Fruit fly (Drosophila melanogaster) whole organism, wandering third instar larva: ENCODE measurements around the gene CG5928.
A peak's percentile ranks its signal among the peaks of the same experiment; 100 is the strongest.

Experiments used
- Abd-B ChIP-seq: fragments of >200 bp; optimal IDR thresholded peaks from 2 replicates; lab custom pipeline; 2017; ENCODE audit warnings: missing biosample characterization, missing genetic modification characterization
- CG32264 ChIP-seq: fragments of 200-800 bp; sonication (Bioruptor generic); optimal IDR thresholded peaks from 2 replicates; lab custom pipeline; 2016; ENCODE audit warnings: missing biosample characterization, missing genetic modification characterization
- CG9705 ChIP-seq: fragments of 200-800 bp; sonication (Bioruptor generic); optimal IDR thresholded peaks from 2 replicates; lab custom pipeline; 2018; ENCODE audit warnings: missing biosample characterization, mild to moderate bottlenecking, missing genetic modification characterization
- CrebA ChIP-seq: fragments of 200-800 bp; sonication (Bioruptor generic); optimal IDR thresholded peaks from 2 replicates; lab custom pipeline; 2016; ENCODE audit warnings: missing biosample characterization, mild to moderate bottlenecking, missing genetic modification characterization, borderline replicate concordance
- Dfd ChIP-seq: fragments of >200 bp; optimal IDR thresholded peaks from 2 replicates; lab custom pipeline; 2017; ENCODE audit warnings: missing biosample characterization, missing genetic modification characterization
- Dif ChIP-seq: fragments of 200-275, 200-300 bp; sonication (Bioruptor generic); optimal IDR thresholded peaks from 2 replicates; lab custom pipeline; 2018; ENCODE audit warnings: missing biosample characterization, missing genetic modification characterization; ENCODE audit not compliant: partially characterized antibody
- GATAd ChIP-seq: sonication (Bioruptor generic); optimal IDR thresholded peaks from 2 replicates; lab custom pipeline; 2016; ENCODE audit warnings: missing biosample characterization, missing genetic modification characterization
- HLH106 ChIP-seq: fragments of 200-800 bp; optimal IDR thresholded peaks from 3 replicates; lab custom pipeline; 2019; ENCODE audit warnings: missing biosample characterization, mild to moderate bottlenecking, missing genetic modification characterization, moderate library complexity
- Hnf4 ChIP-seq: fragments of 200-800 bp; sonication (Bioruptor generic); optimal IDR thresholded peaks from 2 replicates; lab custom pipeline; 2016; ENCODE audit warnings: missing biosample characterization, mild to moderate bottlenecking, missing genetic modification characterization
- Hr78 ChIP-seq: fragments of >200 bp; optimal IDR thresholded peaks from 2 replicates; lab custom pipeline; 2017; ENCODE audit warnings: missing biosample characterization, missing genetic modification characterization
- Hr83 ChIP-seq: fragments of 200-300 bp; sonication (Bioruptor generic); optimal IDR thresholded peaks from 2 replicates; lab custom pipeline; 2016; ENCODE audit warnings: missing biosample characterization, mild to moderate bottlenecking, missing genetic modification characterization, moderate library complexity; ENCODE audit not compliant: poor library complexity, severe bottlenecking
- Jra ChIP-seq: sonication (Bioruptor generic); optimal IDR thresholded peaks from 2 replicates; lab custom pipeline; 2016; ENCODE audit warnings: missing biosample characterization, missing genetic modification characterization
- Mio ChIP-seq: sonication (Bioruptor generic); optimal IDR thresholded peaks from 2 replicates; lab custom pipeline; 2016; ENCODE audit warnings: missing biosample characterization, missing genetic modification characterization
- Myc ChIP-seq: fragments of >200 bp; optimal IDR thresholded peaks from 2 replicates; lab custom pipeline; 2017
- N ChIP-seq: fragments of >200 bp; optimal IDR thresholded peaks from 2 replicates; lab custom pipeline; 2018; ENCODE audit warnings: missing biosample characterization, missing external identifiers, missing genetic modification characterization
- OdsH ChIP-seq: fragments of 200-800 bp; sonication (Bioruptor generic); optimal IDR thresholded peaks from 2 replicates; lab custom pipeline; 2016; ENCODE audit warnings: missing biosample characterization, mild to moderate bottlenecking, missing genetic modification characterization
- Rel ChIP-seq, 2 experiments: fragments of 200-800 bp; sonication (Bioruptor generic) in 1 of 2; optimal IDR thresholded peaks; 2 replicates in 1 of 2; 3 replicates in 1 of 2; lab custom pipeline; 2016 to 2019; ENCODE audit warnings: mild to moderate bottlenecking in 2 of 2, missing biosample characterization in 2 of 2, missing genetic modification characterization in 2 of 2, moderate library complexity in 1 of 2
- Sp1 ChIP-seq: fragments of 200-800 bp; sonication (Bioruptor generic); optimal IDR thresholded peaks from 3 replicates; lab custom pipeline; 2019; ENCODE audit warnings: missing biosample characterization, mild to moderate bottlenecking, missing genetic modification characterization, moderate library complexity
- Vsx2 ChIP-seq: fragments of 200-300, 225-300 bp; sonication (Bioruptor generic); optimal IDR thresholded peaks from 2 replicates; lab custom pipeline; 2018; ENCODE audit warnings: missing biosample characterization, missing genetic modification characterization; ENCODE audit not compliant: partially characterized antibody
- br ChIP-seq: fragments of 200-800 bp; sonication (Bioruptor generic); optimal IDR thresholded peaks from 2 replicates; lab custom pipeline; 2016; ENCODE audit warnings: missing biosample characterization, missing genetic modification characterization
- brk ChIP-seq: fragments of 200-800 bp; sonication (Bioruptor generic); optimal IDR thresholded peaks from 2 replicates; lab custom pipeline; 2016; ENCODE audit warnings: missing biosample characterization, mild to moderate bottlenecking, missing genetic modification characterization
- dl ChIP-seq, 2 experiments: fragments of 175-275, 200-275 bp in 1 of 2; fragments of 200-275 bp in 1 of 2; sonication (Bioruptor generic); optimal IDR thresholded peaks; lab custom pipeline; 2018; ENCODE audit warnings: mild to moderate bottlenecking in 2 of 2, missing biosample characterization in 2 of 2, missing genetic modification characterization in 2 of 2, moderate library complexity in 2 of 2; ENCODE audit not compliant: partially characterized antibody in 2 of 2, insufficient read depth in 1 of 2
- dmrt93B ChIP-seq: fragments of 200-800 bp; sonication (Bioruptor generic); optimal IDR thresholded peaks from 2 replicates; lab custom pipeline; 2018; ENCODE audit warnings: missing biosample characterization, mild to moderate bottlenecking, missing genetic modification characterization
- dsf ChIP-seq: sonication (Bioruptor generic); optimal IDR thresholded peaks from 2 replicates; lab custom pipeline; 2016; ENCODE audit warnings: missing biosample characterization, missing genetic modification characterization, borderline replicate concordance
- ey ChIP-seq: fragments of 200-800 bp; sonication (Bioruptor generic); optimal IDR thresholded peaks from 2 replicates; lab custom pipeline; 2016; ENCODE audit warnings: missing biosample characterization, missing genetic modification characterization
- foxo ChIP-seq, 2 experiments: fragments of 200-800 bp; sonication (Bioruptor generic); optimal IDR thresholded peaks; 2 replicates in 1 of 2; 3 replicates in 1 of 2; lab custom pipeline; 2016 to 2017; ENCODE audit warnings: missing biosample characterization in 2 of 2, missing genetic modification characterization in 2 of 2
- fru ChIP-seq: fragments of 200-800 bp; sonication (Bioruptor generic); optimal IDR thresholded peaks from 3 replicates; lab custom pipeline; 2016; ENCODE audit warnings: missing biosample characterization, mild to moderate bottlenecking, missing genetic modification characterization
- h ChIP-seq: fragments of 200-800 bp; sonication (Bioruptor generic); optimal IDR thresholded peaks from 3 replicates; lab custom pipeline; 2016; ENCODE audit warnings: missing biosample characterization, mild to moderate bottlenecking, missing genetic modification characterization
- jim ChIP-seq: fragments of 175-275, 200-325 bp; sonication (Bioruptor generic); optimal IDR thresholded peaks from 2 replicates; lab custom pipeline; 2016; ENCODE audit warnings: missing biosample characterization, mild to moderate bottlenecking, missing genetic modification characterization
- lola ChIP-seq: fragments of >200 bp; optimal IDR thresholded peaks from 2 replicates; lab custom pipeline; 2017; ENCODE audit warnings: missing biosample characterization, missing genetic modification characterization
- pan ChIP-seq: fragments of >200 bp; optimal IDR thresholded peaks from 2 replicates; lab custom pipeline; 2017
- psq ChIP-seq: fragments of 200-800 bp; sonication (Bioruptor generic); optimal IDR thresholded peaks from 3 replicates; lab custom pipeline; 2017; ENCODE audit warnings: missing biosample characterization, mild to moderate bottlenecking, missing genetic modification characterization, moderate library complexity
- rgr ChIP-seq: fragments of 200-800 bp; sonication (Bioruptor generic); optimal IDR thresholded peaks from 3 replicates; lab custom pipeline; 2016; ENCODE audit warnings: missing biosample characterization, mild to moderate bottlenecking, missing genetic modification characterization
- sage ChIP-seq: fragments of 200-800 bp; sonication (Bioruptor generic); optimal IDR thresholded peaks from 2 replicates; lab custom pipeline; 2016; ENCODE audit warnings: missing biosample characterization, mild to moderate bottlenecking, missing genetic modification characterization
- sv ChIP-seq: fragments of 200-800 bp; sonication (Bioruptor generic); optimal IDR thresholded peaks from 3 replicates; lab custom pipeline; 2016; ENCODE audit warnings: missing biosample characterization, missing genetic modification characterization
- tai ChIP-seq: sonication (Bioruptor generic); optimal IDR thresholded peaks from 2 replicates; lab custom pipeline; 2016; ENCODE audit warnings: missing biosample characterization, missing genetic modification characterization
- usp ChIP-seq: fragments of >200 bp; optimal IDR thresholded peaks from 2 replicates; lab custom pipeline; 2017; ENCODE audit warnings: missing biosample characterization, missing genetic modification characterization
- woc ChIP-seq: sonication (Bioruptor generic); optimal IDR thresholded peaks from 2 replicates; lab custom pipeline; 2016; ENCODE audit warnings: missing biosample characterization, mild to moderate bottlenecking, missing genetic modification characterization

The CG5928 gene

dm6 chrX:6029015-6029414 is 38.7 kb upstream of the CG5928 start:
- TF ChIP-seq Abd-B (GFP tag; lab: Kevin White, UChicago): no peak
- no peak for TF ChIP-seq CG32264 (GFP tag; lab: Kevin White, UChicago)
- no peak for TF ChIP-seq Vsx2 (GFP tag; lab: Kevin White, UChicago)
- no peak for TF ChIP-seq fru (GFP tag; lab: Kevin White, UChicago)
- TF ChIP-seq GATAd (GFP tag; lab: Kevin White, UChicago): no peak
- TF ChIP-seq br: no peak
- TF ChIP-seq Hnf4: no peak
- no peak for TF ChIP-seq OdsH (GFP tag; lab: Kevin White, UChicago)
- TF ChIP-seq sage (GFP tag; lab: Kevin White, UChicago): no peak

- TF ChIP-seq h (GFP tag; lab: Kevin White, UChicago) (peak; percentile 68), Hnf4 (peak; percentile 18), Rel (GFP tag; optimal IDR thresholded peaks at IDR 0.05; lab: Kevin White, UChicago) (no peak), Rel (tag; optimal IDR thresholded peaks at IDR 0.05; lab: Kevin White, UChicago) (peak; percentile 19), br (peak; percentile 74), rgr (peak; percentile 60), dmrt93B (peak; percentile 43), CG32264 (GFP tag; lab: Kevin White, UChicago) (peak; percentile 28), dsf (GFP tag; lab: Kevin White, UChicago) (no peak), fru (GFP tag; lab: Kevin White, UChicago) (peak; percentile 76), lola (GFP tag; lab: Kevin White, UChicago) (no peak), tai (no peak), ey (peak; percentile 75), Sp1 (GFP tag; lab: Kevin White, UChicago) (peak; percentile 69), sage (GFP tag; lab: Kevin White, UChicago) (peak; percentile 35), brk (GFP tag; lab: Kevin White, UChicago) (peak; percentile 7), psq (GFP tag; lab: Kevin White, UChicago) (peak; percentile 55), Myc (lab: Kevin White, UChicago) (no peak), pan (no peak), CG9705 (GFP tag; lab: Kevin White, UChicago) (peak; percentile 58), OdsH (GFP tag; lab: Kevin White, UChicago) (peak; percentile 58), sv (GFP tag; lab: Kevin White, UChicago) (no peak), woc (peak; percentile 64), foxo (GFP tag; optimal IDR thresholded peaks at IDR 0.05; lab: Kevin White, UChicago) (peak in 1 of 2 experiments; percentile 78), HLH106 (peak; percentile 76)
- TF ChIP-seq, all 38 proteins: peak for 18
Measured at dm6 chrX:6030010-6030409, 37.7 kb upstream of the CG5928 start.

dm6 chrX:6030593-6030992 is 37.2 kb upstream of the CG5928 start:
- TF ChIP-seq rgr (no peak), Vsx2 (GFP tag; lab: Kevin White, UChicago) (peak; percentile 93)

dm6 chrX:6031692-6032091 is 36.1 kb upstream of the CG5928 start:
- TF ChIP-seq GATAd (GFP tag; lab: Kevin White, UChicago) (no peak), woc (peak; percentile 42), dmrt93B (peak; percentile 55), ey (peak; percentile 77), psq (GFP tag; lab: Kevin White, UChicago) (peak; percentile 50), dsf (GFP tag; lab: Kevin White, UChicago) (no peak), pan (no peak), N (no peak), Dfd (GFP tag; lab: Kevin White, UChicago) (no peak), Myc (lab: Kevin White, UChicago) (no peak), Hnf4 (peak; percentile 48), Rel (GFP tag; optimal IDR thresholded peaks at IDR 0.05; lab: Kevin White, UChicago) (no peak), Rel (tag; optimal IDR thresholded peaks at IDR 0.05; lab: Kevin White, UChicago) (peak; percentile 44), Dif (no peak), HLH106 (peak; percentile 71), Sp1 (GFP tag; lab: Kevin White, UChicago) (peak; percentile 72), fru (GFP tag; lab: Kevin White, UChicago) (peak; percentile 81), h (GFP tag; lab: Kevin White, UChicago) (peak; percentile 75), brk (GFP tag; lab: Kevin White, UChicago) (no peak), rgr (peak; percentile 67), CrebA (GFP tag; lab: Kevin White, UChicago) (no peak), CG9705 (GFP tag; lab: Kevin White, UChicago) (peak; percentile 63), Hr83 (no peak), Vsx2 (GFP tag; lab: Kevin White, UChicago) (no peak), lola (GFP tag; lab: Kevin White, UChicago) (no peak), sv (GFP tag; lab: Kevin White, UChicago) (peak; percentile 70), br (peak; percentile 66), tai (no peak), usp (no peak), jim (GFP tag; lab: Kevin White, UChicago) (no peak), sage (GFP tag; lab: Kevin White, UChicago) (no peak), OdsH (GFP tag; lab: Kevin White, UChicago) (peak; percentile 54), Hr78 (no peak), foxo (GFP tag; optimal IDR thresholded peaks at IDR 0.05; lab: Kevin White, UChicago) (peak in 1 of 2 experiments; percentile 76), Abd-B (GFP tag; lab: Kevin White, UChicago) (no peak), dl (GFP tag; optimal IDR thresholded peaks at IDR 0.05; lab: Kevin White, UChicago; ENCODE audit: insufficient read depth in 1 of 2, partially characterized antibody in 2 of 2) (no peak), Mio (GFP tag; lab: Kevin White, UChicago) (no peak), Jra (no peak), CG32264 (GFP tag; lab: Kevin White, UChicago) (peak; percentile 14)
